Worm (Caenorhabditis elegans) whole organism, L3 larva: ENCODE measurements around the gene C03B1.7.
A peak's percentile ranks its signal among the peaks of the same experiment; 100 is the strongest.

Experiments
- R02D3.7 ChIP-seq: fragments of 150-350 bp; optimal IDR thresholded peaks from 2 replicates; lab custom pipeline; 2014; ENCODE audit warnings: missing biosample characterization, missing genetic modification characterization
- ZK546.5 ChIP-seq: sonication (generic microtip); optimal IDR thresholded peaks from 2 replicates; lab custom pipeline; 2017; ENCODE audit warnings: missing biosample characterization, missing genetic modification characterization
- aly-2 ChIP-seq: fragments of 150-350 bp; optimal IDR thresholded peaks from 2 replicates; lab custom pipeline; 2014; ENCODE audit warnings: missing biosample characterization, missing genetic modification characterization
- ama-1 ChIP-seq: fragments of 150-350 bp; optimal IDR thresholded peaks from 2 replicates; lab custom pipeline; 2018
- ceh-16 ChIP-seq: sonication (generic microtip); optimal IDR thresholded peaks from 2 replicates; lab custom pipeline; 2017; ENCODE audit warnings: missing biosample characterization, missing genetic modification characterization
- ceh-28 ChIP-seq: fragments of 150-350 bp; optimal IDR thresholded peaks from 2 replicates; lab custom pipeline; 2014; ENCODE audit warnings: missing biosample characterization, missing genetic modification reagents, missing genetic modification characterization
- ceh-82 ChIP-seq: fragments of 150-350 bp; optimal IDR thresholded peaks from 2 replicates; lab custom pipeline; 2014; ENCODE audit warnings: missing biosample characterization, missing genetic modification characterization
- ceh-9 ChIP-seq: sonication (generic microtip); optimal IDR thresholded peaks from 2 replicates; lab custom pipeline; 2018; ENCODE audit warnings: missing biosample characterization, missing genetic modification characterization
- daf-12 ChIP-seq: fragments of 150-350 bp; optimal IDR thresholded peaks from 2 replicates; lab custom pipeline; 2014; ENCODE audit warnings: missing biosample characterization, missing genetic modification reagents, missing genetic modification characterization
- egl-27 ChIP-seq: sonication (generic microtip); optimal IDR thresholded peaks from 4 replicates; lab custom pipeline; 2017; ENCODE audit warnings: missing biosample characterization, missing genetic modification reagents, missing genetic modification characterization
- egl-5 ChIP-seq: fragments of 150-350 bp; optimal IDR thresholded peaks from 2 replicates; lab custom pipeline; 2017; ENCODE audit warnings: missing biosample characterization, missing genetic modification reagents, missing genetic modification characterization, inconsistent platforms
- elt-1 ChIP-seq: fragments of 150-350 bp; optimal IDR thresholded peaks from 2 replicates; lab custom pipeline; 2014; ENCODE audit warnings: missing biosample characterization, missing genetic modification characterization
- elt-2 ChIP-seq: sonication (generic microtip); optimal IDR thresholded peaks from 2 replicates; lab custom pipeline; 2016; ENCODE audit warnings: missing genetic modification reagents, mild to moderate bottlenecking, missing genetic modification characterization, missing compliant biosample characterization
- elt-3 ChIP-seq, 3 experiments: fragments of 150-350 bp in 1 of 3; sonication (generic microtip) in 2 of 3; optimal IDR thresholded peaks; 2 replicates in 2 of 3; 4 replicates in 1 of 3; lab custom pipeline; 2014 to 2017; ENCODE audit warnings: missing biosample characterization in 3 of 3, missing genetic modification characterization in 3 of 3
- eor-1 ChIP-seq, 2 experiments: fragments of 150-350 bp; optimal IDR thresholded peaks; 2 replicates each; lab custom pipeline; 2014 to 2018; ENCODE audit warnings: missing biosample characterization in 2 of 2, missing genetic modification characterization in 2 of 2
- fkh-10 ChIP-seq: sonication (generic microtip); optimal IDR thresholded peaks from 2 replicates; lab custom pipeline; 2017; ENCODE audit warnings: missing biosample characterization, missing genetic modification reagents, missing genetic modification characterization
- fkh-2 ChIP-seq: fragments of 150-350 bp; optimal IDR thresholded peaks from 2 replicates; lab custom pipeline; 2014; ENCODE audit warnings: missing biosample characterization, missing genetic modification reagents, missing genetic modification characterization
- fos-1 ChIP-seq: fragments of 150-350 bp; optimal IDR thresholded peaks from 2 replicates; lab custom pipeline; 2014; ENCODE audit warnings: missing biosample characterization, missing genetic modification characterization
- hmg-11 ChIP-seq: sonication (generic microtip); optimal IDR thresholded peaks from 2 replicates; lab custom pipeline; 2016; ENCODE audit warnings: missing genetic modification characterization, missing compliant biosample characterization
- jun-1 ChIP-seq: fragments of 150-350 bp; optimal IDR thresholded peaks from 2 replicates; lab custom pipeline; 2014; ENCODE audit warnings: missing biosample characterization, missing genetic modification reagents, missing genetic modification characterization
- lin-15B ChIP-seq: fragments of 150-350 bp; optimal IDR thresholded peaks from 2 replicates; lab custom pipeline; 2014; ENCODE audit warnings: missing biosample characterization, missing genetic modification characterization
- lin-39 ChIP-seq: fragments of 150-350 bp; optimal IDR thresholded peaks from 2 replicates; lab custom pipeline; 2018; ENCODE audit warnings: missing biosample characterization, missing genetic modification reagents, missing genetic modification characterization
- lsy-12 ChIP-seq: sonication (generic microtip); optimal IDR thresholded peaks from 2 replicates; lab custom pipeline; 2016; ENCODE audit warnings: mild to moderate bottlenecking, missing genetic modification characterization, missing compliant biosample characterization
- mdl-1 ChIP-seq: fragments of 150-350 bp; optimal IDR thresholded peaks from 2 replicates; lab custom pipeline; 2014; ENCODE audit warnings: missing biosample characterization, missing genetic modification characterization
- mml-1 ChIP-seq: fragments of 150-350 bp; sonication (generic microtip); optimal IDR thresholded peaks from 3 replicates; lab custom pipeline; 2014; ENCODE audit warnings: missing biosample characterization, missing genetic modification characterization
- nfya-1 ChIP-seq: sonication (generic microtip); optimal IDR thresholded peaks from 2 replicates; lab custom pipeline; 2017; ENCODE audit warnings: missing genetic modification characterization, mild to moderate bottlenecking, missing compliant biosample characterization, antibody characterized with exemption, moderate library complexity; ENCODE audit not compliant: insufficient read depth
- nhr-11 ChIP-seq: fragments of 150-350 bp; optimal IDR thresholded peaks from 2 replicates; lab custom pipeline; 2014; ENCODE audit warnings: missing biosample characterization, missing genetic modification characterization
- nhr-12 ChIP-seq: fragments of 150-350 bp; optimal IDR thresholded peaks from 2 replicates; lab custom pipeline; 2014; ENCODE audit warnings: missing biosample characterization, missing genetic modification characterization
- nhr-23 ChIP-seq: fragments of 150-350 bp; optimal IDR thresholded peaks from 2 replicates; lab custom pipeline; 2014; ENCODE audit warnings: missing biosample characterization, missing genetic modification reagents, missing genetic modification characterization
- nhr-237 ChIP-seq: fragments of 150-350 bp; optimal IDR thresholded peaks from 2 replicates; lab custom pipeline; 2014; ENCODE audit warnings: missing biosample characterization, missing genetic modification characterization
- nhr-25 ChIP-seq: sonication (generic microtip); optimal IDR thresholded peaks from 2 replicates; lab custom pipeline; 2017; ENCODE audit warnings: missing biosample characterization, missing genetic modification characterization
- nhr-28 ChIP-seq: fragments of 150-350 bp; optimal IDR thresholded peaks from 2 replicates; lab custom pipeline; 2014; ENCODE audit warnings: missing biosample characterization, missing genetic modification characterization
- nhr-43 ChIP-seq: sonication (generic microtip); optimal IDR thresholded peaks from 2 replicates; lab custom pipeline; 2016; ENCODE audit warnings: mild to moderate bottlenecking, missing genetic modification characterization, missing compliant biosample characterization; ENCODE audit not compliant: poor library complexity, severe bottlenecking
- nhr-67 ChIP-seq: fragments of 150-350 bp; optimal IDR thresholded peaks from 2 replicates; lab custom pipeline; 2014; ENCODE audit warnings: missing biosample characterization, missing genetic modification characterization
- nhr-76 ChIP-seq: fragments of 150-350 bp; sonication (generic microtip); optimal IDR thresholded peaks from 5 replicates; lab custom pipeline; 2014; ENCODE audit warnings: missing biosample characterization, missing genetic modification characterization
- nhr-77 ChIP-seq: fragments of 150-350 bp; optimal IDR thresholded peaks from 2 replicates; lab custom pipeline; 2014; ENCODE audit warnings: missing biosample characterization, missing genetic modification characterization
- pha-4 ChIP-seq: fragments of 150-350 bp; optimal IDR thresholded peaks from 2 replicates; lab custom pipeline; 2014; ENCODE audit warnings: missing biosample characterization, missing genetic modification reagents, missing genetic modification characterization
- pqm-1 ChIP-seq: fragments of 150-350 bp; optimal IDR thresholded peaks from 2 replicates; lab custom pipeline; 2017; ENCODE audit warnings: missing biosample characterization, missing genetic modification characterization, inconsistent platforms
- sea-2 ChIP-seq: fragments of 150-350 bp; sonication (generic microtip); optimal IDR thresholded peaks from 4 replicates; lab custom pipeline; 2014; ENCODE audit warnings: missing biosample characterization, missing genetic modification reagents, missing genetic modification characterization
- skn-1 ChIP-seq: fragments of 150-350 bp; optimal IDR thresholded peaks from 2 replicates; lab custom pipeline; 2014; ENCODE audit warnings: missing biosample characterization, missing genetic modification characterization
- snpc-4 ChIP-seq: fragments of 150-350 bp; optimal IDR thresholded peaks from 2 replicates; lab custom pipeline; 2014; ENCODE audit warnings: missing biosample characterization, missing genetic modification characterization
- tbx-2 ChIP-seq: sonication (generic microtip); optimal IDR thresholded peaks from 2 replicates; lab custom pipeline; 2016; ENCODE audit warnings: mild to moderate bottlenecking, missing genetic modification characterization, missing compliant biosample characterization
- unc-39 ChIP-seq: sonication (generic microtip); optimal IDR thresholded peaks from 4 replicates; lab custom pipeline; 2017; ENCODE audit warnings: missing biosample characterization, missing genetic modification characterization
- unc-62 ChIP-seq: fragments of 150-350 bp; sonication (generic microtip); optimal IDR thresholded peaks from 4 replicates; lab custom pipeline; 2014; ENCODE audit warnings: missing biosample characterization, missing genetic modification reagents, missing genetic modification characterization
- zag-1 ChIP-seq: fragments of 150-350 bp; optimal IDR thresholded peaks from 2 replicates; lab custom pipeline; 2014; ENCODE audit warnings: missing biosample characterization, missing genetic modification characterization
- ztf-11 ChIP-seq: fragments of 150-350 bp; optimal IDR thresholded peaks from 2 replicates; lab custom pipeline; 2014; ENCODE audit warnings: missing biosample characterization, missing genetic modification characterization
- ztf-4 ChIP-seq: fragments of 150-350 bp; optimal IDR thresholded peaks from 2 replicates; lab custom pipeline; 2014; ENCODE audit warnings: missing biosample characterization, missing genetic modification characterization

C03B1.7 gene

ce11 chrX:6341513-6341912 lies at the start of gene C03B1.7:
TSS of gene C03B1.7 (plus strand) at chrX:6341813.
- no peak for TF ChIP-seq elt-1 (tag; lab: Kevin White, UChicago)
- no peak for TF ChIP-seq lsy-12 (tag; lab: Kevin White, UChicago)
- TF ChIP-seq ceh-9 (tag; lab: Kevin White, UChicago) = no peak
- TF ChIP-seq mdl-1 (tag; lab: Kevin White, UChicago) = no peak
- no peak for TF ChIP-seq hmg-11

DNA sequence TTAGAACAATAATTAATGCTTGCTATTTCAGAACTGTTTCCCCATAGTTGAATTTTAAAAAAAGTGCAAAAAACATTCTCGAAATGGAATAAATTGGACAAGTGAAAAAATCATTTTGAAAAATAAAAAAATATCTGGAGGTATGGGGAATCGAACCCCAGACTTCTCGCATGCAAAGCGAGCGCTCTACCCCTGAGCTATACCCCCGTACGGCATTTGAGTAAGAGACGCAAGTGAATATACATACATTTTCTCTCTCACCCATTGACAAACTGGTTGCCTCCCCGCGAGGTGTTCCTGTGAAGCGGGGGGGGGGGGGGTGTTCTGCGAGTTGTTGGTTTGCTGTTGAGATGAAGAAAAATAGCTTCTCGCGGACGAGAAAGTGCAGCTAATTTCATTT lies 49.5 kb upstream of the C03B1.7 start:
- TF ChIP-seq mdl-1 (tag; lab: Kevin White, UChicago) = no peak
- TF ChIP-seq lsy-12 (tag; lab: Kevin White, UChicago) = peak; percentile 42
- peak; percentile 12 for TF ChIP-seq ceh-28 (tag; lab: Kevin White, UChicago)
- no peak for TF ChIP-seq fkh-10
- TF ChIP-seq fos-1 (tag; lab: Kevin White, UChicago) = no peak
- no peak for TF ChIP-seq skn-1 (tag; lab: Kevin White, UChicago)
- no peak for TF ChIP-seq ztf-11 (tag; lab: Kevin White, UChicago)
- TF ChIP-seq nhr-12 (tag; lab: Kevin White, UChicago) = no peak
- TF ChIP-seq hmg-11 = peak; percentile 86
- no peak for TF ChIP-seq daf-12 (tag; lab: Kevin White, UChicago)
- peak; percentile 1 for TF ChIP-seq egl-5 (tag; lab: Kevin White, UChicago)
- no peak for TF ChIP-seq R02D3.7 (tag; lab: Kevin White, UChicago)
- TF ChIP-seq nfya-1 (tag; lab: Kevin White, UChicago) = peak; percentile 57
- no peak for TF ChIP-seq zag-1 (tag; lab: Kevin White, UChicago)
- TF ChIP-seq mml-1 = no peak
- no peak for TF ChIP-seq nhr-76 (tag; lab: Kevin White, UChicago)
- TF ChIP-seq lin-39 (tag; lab: Kevin White, UChicago) = peak; percentile 61
- TF ChIP-seq ceh-9 (tag; lab: Kevin White, UChicago) = no peak
- peak; percentile 53 for TF ChIP-seq pha-4 (tag; lab: Kevin White, UChicago)
- TF ChIP-seq eor-1 (tag; optimal IDR thresholded peaks at IDR 0.05; lab: Kevin White, UChicago) = peak in 1 of 2 experiments; percentile 29
- no peak for TF ChIP-seq elt-1 (tag; lab: Kevin White, UChicago)
- no peak for TF ChIP-seq fkh-2 (tag; lab: Kevin White, UChicago)
- no peak for TF ChIP-seq ceh-82 (tag; lab: Kevin White, UChicago)
- no peak for TF ChIP-seq nhr-237 (tag; lab: Kevin White, UChicago)
- no peak for TF ChIP-seq ztf-4 (tag; lab: Kevin White, UChicago)
- TF ChIP-seq lin-15B (tag; lab: Kevin White, UChicago) = no peak
- no peak for TF ChIP-seq sea-2 (GFP tag; lab: Kevin White, UChicago)
- peak; percentile 18 for TF ChIP-seq nhr-25
- TF ChIP-seq ceh-16 (tag; lab: Kevin White, UChicago) = no peak
- no peak for TF ChIP-seq egl-27
- TF ChIP-seq nhr-11 (tag; lab: Kevin White, UChicago) = no peak
- peak; percentile 9 for TF ChIP-seq snpc-4 (tag; lab: Kevin White, UChicago)
- no peak for TF ChIP-seq unc-62 (GFP tag; lab: Kevin White, UChicago)
- TF ChIP-seq jun-1 (tag; lab: Kevin White, UChicago) = peak; percentile 35
- TF ChIP-seq elt-2 (tag; lab: Kevin White, UChicago) = peak; percentile 41
- no peak for TF ChIP-seq pqm-1
- peak; percentile 62 for TF ChIP-seq nhr-77 (tag; lab: Kevin White, UChicago)
- TF ChIP-seq nhr-28 (tag; lab: Kevin White, UChicago) = no peak
- peak; percentile 61 for TF ChIP-seq tbx-2
- no peak for TF ChIP-seq ama-1 (lab: Kevin White, UChicago)
- no peak for TF ChIP-seq aly-2 (tag; lab: Kevin White, UChicago)
- TF ChIP-seq elt-3 (tag; optimal IDR thresholded peaks at IDR 0.05; lab: Kevin White, UChicago) = no peak
- TF ChIP-seq nhr-23 = peak; percentile 59
- no peak for TF ChIP-seq unc-39 (tag; lab: Kevin White, UChicago)
- no peak for TF ChIP-seq ZK546.5 (tag; lab: Kevin White, UChicago)
- TF ChIP-seq nhr-43 (tag; lab: Kevin White, UChicago) = peak; percentile 49
- no peak for TF ChIP-seq nhr-67 (tag; lab: Kevin White, UChicago)
